Worm (Caenorhabditis elegans) whole organism, young adult: ENCODE data around the gene T03E6.9.

ENCODE experiments used
- atf-7 ChIP-seq: sonication (generic microtip); optimal IDR thresholded peaks from 2 replicates; lab custom pipeline; 2017; ENCODE audit warnings: mild to moderate bottlenecking, missing genetic modification characterization, missing compliant biosample characterization
- attf-5 ChIP-seq: fragments of 200-800 bp; sonication (Bioruptor generic); optimal IDR thresholded peaks from 2 replicates; lab custom pipeline; 2018; ENCODE audit warnings: mild to moderate bottlenecking, missing genetic modification characterization, missing compliant biosample characterization
- ccch-3 ChIP-seq: fragments of 200-800 bp; sonication (Bioruptor generic); optimal IDR thresholded peaks from 2 replicates; lab custom pipeline; 2018; ENCODE audit warnings: mild to moderate bottlenecking, missing genetic modification characterization, missing compliant biosample characterization
- madf-10 ChIP-seq: sonication (generic microtip); optimal IDR thresholded peaks from 2 replicates; lab custom pipeline; 2016; ENCODE audit warnings: mild to moderate bottlenecking, missing genetic modification characterization, missing compliant biosample characterization
- sea-2 ChIP-seq: fragments of 200-800 bp; sonication (Bioruptor generic); IDR thresholded peaks from 2 replicates; pipeline ENCODE4 v1.3.6; 2022; ENCODE audit warnings: missing genetic modification characterization, missing compliant biosample characterization

DNA sequence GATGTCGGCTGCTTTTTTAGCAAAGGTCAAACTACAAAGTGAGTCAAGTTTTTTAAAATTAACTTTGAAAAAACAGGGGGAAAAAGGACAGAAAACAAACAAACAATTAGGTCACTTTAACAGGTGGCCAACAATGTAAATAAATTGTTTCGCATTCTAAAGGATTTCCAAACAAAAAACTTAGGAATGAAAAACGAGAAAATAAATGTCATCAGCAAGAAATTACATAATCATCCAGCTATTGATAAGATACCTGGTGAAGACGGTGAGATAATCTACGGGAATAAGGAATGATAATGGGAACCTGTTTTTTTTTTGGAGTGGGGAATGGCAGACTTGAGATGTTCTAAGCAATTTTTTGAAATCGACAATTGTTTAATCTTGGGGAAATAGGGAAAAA is 4.4 kb downstream of the T03E6.9 start:
- TF ChIP-seq madf-10 (tag; lab: Kevin White, UChicago) (no peak), atf-7 (tag; lab: Kevin White, UChicago) (no peak), sea-2 (GFP tag; lab: Robert Waterston, UW) (no peak), ccch-3 (GFP tag; lab: Kevin White, UChicago) (no peak), attf-5 (GFP tag; lab: Kevin White, UChicago) (no peak)
